Worm (Caenorhabditis elegans) whole organism, mixed stage, embryonic: Measurements from ENCODE around the gene srt-12.

Source experiments
- ces-1 ChIP-seq: fragments of 150-350 bp; optimal IDR thresholded peaks from 2 replicates; lab custom pipeline; 2014; ENCODE audit warnings: missing biosample characterization, missing genetic modification reagents, missing genetic modification characterization
- lin-13 ChIP-seq: fragments of 150-350 bp; optimal IDR thresholded peaks from 2 replicates; lab custom pipeline; 2014; ENCODE audit warnings: missing biosample characterization, missing genetic modification characterization
- ztf-11 ChIP-seq: fragments of 150-350 bp; optimal IDR thresholded peaks from 2 replicates; lab custom pipeline; 2014; ENCODE audit warnings: missing biosample characterization, missing genetic modification characterization

- no peak for TF ChIP-seq ces-1 (GFP tag; lab: Kevin White, UChicago)
- TF ChIP-seq ztf-11 (tag; lab: Kevin White, UChicago): no peak
- TF ChIP-seq lin-13: no peak
These were observed 6.0 kb upstream of the srt-12 start for ce11 chrV:4248359-4248758.
